Fruit fly (Drosophila melanogaster) whole organism, prepupa: ENCODE measurements around the gene Ulp1.

ENCODE experiments used
- CG11294 ChIP-seq: fragments of 200-800 bp; sonication (Bioruptor generic); IDR thresholded peaks from 2 replicates; pipeline ENCODE4 v1.3.6; 2022; ENCODE audit warnings: missing biosample characterization, missing genetic modification characterization
- CG11902 ChIP-seq: fragments of 200-800 bp; sonication (Bioruptor generic); optimal IDR thresholded peaks from 3 replicates; lab custom pipeline; 2016; ENCODE audit warnings: missing biosample characterization, missing genetic modification characterization
- CG4318 ChIP-seq: fragments of 200-800 bp; sonication (Bioruptor generic); optimal IDR thresholded peaks from 3 replicates; lab custom pipeline; 2017; ENCODE audit warnings: missing biosample characterization, mild to moderate bottlenecking, missing genetic modification characterization
- CG8632 ChIP-seq: fragments of 200-800 bp; sonication (Bioruptor generic); optimal IDR thresholded peaks from 3 replicates; lab custom pipeline; 2016; ENCODE audit warnings: missing biosample characterization, missing genetic modification characterization
- cyc ChIP-seq: fragments of 200-800 bp; sonication (Bioruptor generic); optimal IDR thresholded peaks from 3 replicates; lab custom pipeline; 2016; ENCODE audit warnings: missing biosample characterization, missing genetic modification characterization
- spab ChIP-seq: fragments of 200-800 bp; sonication (Bioruptor generic); optimal IDR thresholded peaks from 2 replicates; lab custom pipeline; 2017; ENCODE audit warnings: missing biosample characterization, mild to moderate bottlenecking, missing genetic modification characterization, missing genetic modification reagents
- ss ChIP-seq, 2 experiments: fragments of 200-800 bp; sonication (Bioruptor generic); optimal IDR thresholded peaks; 2 replicates in 1 of 2; 3 replicates in 1 of 2; lab custom pipeline; 2017 to 2018; ENCODE audit warnings: mild to moderate bottlenecking in 2 of 2, missing biosample characterization in 2 of 2, missing genetic modification characterization in 2 of 2, moderate library complexity in 1 of 2

DNA sequence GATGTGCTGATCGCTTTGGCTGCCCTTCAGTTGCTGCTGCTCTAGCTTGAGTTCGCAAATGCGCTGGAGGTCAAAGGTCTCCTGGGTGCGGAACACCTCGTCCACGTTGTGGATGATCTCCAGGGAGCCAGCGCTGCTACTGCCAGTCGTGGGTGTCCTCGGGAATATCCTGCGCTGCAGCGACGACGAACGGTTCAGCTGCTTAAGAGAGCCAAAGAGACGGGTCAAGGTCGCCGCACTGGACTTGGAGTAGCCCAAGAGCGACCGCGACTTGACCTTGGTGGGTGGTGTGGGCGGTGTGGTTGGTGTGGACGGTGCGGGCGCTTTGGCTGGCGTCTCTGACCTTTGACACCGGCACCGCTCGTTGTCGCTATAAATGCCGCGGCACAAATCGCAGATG is 53.7 kb downstream of the Ulp1 start:
- TF ChIP-seq CG11294 (GFP tag; lab: Robert Waterston, UW) (no peak), cyc (GFP tag; lab: Kevin White, UChicago) (no peak), spab (GFP tag; lab: Kevin White, UChicago) (no peak), CG4318 (GFP tag; lab: Kevin White, UChicago) (no peak), CG11902 (GFP tag; lab: Kevin White, UChicago) (no peak), ss (GFP tag; optimal IDR thresholded peaks at IDR 0.05; lab: Kevin White, UChicago) (no peak), CG8632 (no peak)
